Worm (Caenorhabditis elegans) whole organism, mixed stage, embryonic: ENCODE results near the gene B0304.2.

Source experiments
- cnd-1 ChIP-seq: fragments of 200-800 bp; sonication (Bioruptor generic); optimal IDR thresholded peaks from 2 replicates; lab custom pipeline; 2018; ENCODE audit warnings: mild to moderate bottlenecking, missing genetic modification characterization, missing compliant biosample characterization
- unc-62 ChIP-seq: fragments of 150-350 bp; optimal IDR thresholded peaks from 2 replicates; lab custom pipeline; 2014; ENCODE audit warnings: missing biosample characterization, missing genetic modification reagents, missing genetic modification characterization

ce11 chrII:4510684-4511083 is 12.7 kb upstream of the B0304.2 start:
- no peak for TF ChIP-seq unc-62 (GFP tag; lab: Kevin White, UChicago)
- TF ChIP-seq cnd-1 (tag; lab: Kevin White, UChicago) = no peak
